Worm (Caenorhabditis elegans): ENCODE measurements around the gene rde-11.

DNA sequence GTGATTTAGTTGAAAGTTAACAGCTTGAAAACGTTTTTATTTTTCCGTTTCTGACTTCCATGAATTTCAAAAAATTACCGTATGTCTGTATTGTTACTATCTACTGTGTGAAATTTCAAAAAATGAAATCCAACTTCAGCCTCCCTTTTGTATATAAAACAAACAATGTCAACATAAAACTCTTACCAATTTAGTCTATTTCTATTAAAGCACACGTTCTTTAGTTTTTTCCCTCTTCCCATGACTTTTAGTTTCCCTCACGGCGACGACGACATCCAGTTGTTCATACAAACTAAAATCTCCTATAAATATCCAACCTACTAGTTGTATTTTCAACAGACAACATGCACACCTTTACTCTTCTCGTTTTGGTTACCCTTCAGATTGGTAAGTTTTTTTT lies 45.7 kb upstream of the rde-11 start, which contains the start of gene scl-3:
- TF ChIP-seq hlh-8 (tag; optimal IDR thresholded peaks at IDR 0.05) (no peak), nfya-1 (tag; optimal IDR thresholded peaks at IDR 0.05) (no peak), pag-3 (tag; optimal IDR thresholded peaks at IDR 0.05; ENCODE audit: borderline replicate concordance) (no peak), ref-2 (tag; optimal IDR thresholded peaks at IDR 0.05) (no peak), hlh-13 (GFP tag; optimal IDR thresholded peaks at IDR 0.05) (no peak), unc-86 (tag; optimal IDR thresholded peaks at IDR 0.05) (no peak), ceh-31 (tag; optimal IDR thresholded peaks at IDR 0.05) (no peak), tbx-2 (tag; optimal IDR thresholded peaks at IDR 0.05) (no peak), pqm-1 (tag; optimal IDR thresholded peaks at IDR 0.05) (no peak)

Measured in whole organism, late embryonic.